Worm (Caenorhabditis elegans) whole organism, L4 larva: Measurements from ENCODE around the gene K06A4.2.

Experiments
- ZK546.5 ChIP-seq, 2 experiments: sonication (generic microtip); optimal IDR thresholded peaks; 2 replicates each; lab custom pipeline; 2017; ENCODE audit warnings: missing biosample characterization in 2 of 2, missing genetic modification characterization in 2 of 2
- pqm-1 ChIP-seq: sonication (generic microtip); optimal IDR thresholded peaks from 2 replicates; lab custom pipeline; 2017; ENCODE audit warnings: missing biosample characterization, missing genetic modification characterization
- skn-1 ChIP-seq: fragments of 150-350 bp; optimal IDR thresholded peaks from 2 replicates; lab custom pipeline; 2014; ENCODE audit warnings: missing biosample characterization, missing genetic modification characterization

DNA sequence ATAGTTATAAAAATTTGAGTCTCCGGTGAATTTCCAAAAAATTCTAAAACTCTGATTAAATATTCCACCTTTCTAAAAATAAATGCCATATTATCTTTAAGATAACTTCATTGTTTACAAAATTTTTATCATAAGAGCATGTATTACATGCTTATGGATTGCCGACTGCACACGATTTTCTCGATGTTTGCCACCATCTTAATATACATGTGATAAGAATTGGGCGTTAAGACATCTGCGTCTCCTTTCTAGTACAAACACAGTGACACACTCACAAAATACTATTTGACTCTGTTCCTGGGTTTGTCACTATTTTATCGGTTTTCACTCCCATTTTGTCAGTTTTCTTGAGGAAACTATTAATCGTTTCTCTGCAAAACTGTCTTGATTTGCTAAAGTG lies 40.9 kb upstream of the K06A4.2 start:
- TF ChIP-seq skn-1, result no peak
- TF ChIP-seq ZK546.5 (tag; optimal IDR thresholded peaks at IDR 0.05; lab: Kevin White, UChicago), result no peak
- peak; percentile 82 for TF ChIP-seq pqm-1 (tag; lab: Kevin White, UChicago)
